Fruit fly (Drosophila melanogaster): ENCODE results near the gene t-Grip91.
A peak's percentile ranks its signal among the peaks of the same experiment; 100 is the strongest.

Gene t-Grip91

DNA sequence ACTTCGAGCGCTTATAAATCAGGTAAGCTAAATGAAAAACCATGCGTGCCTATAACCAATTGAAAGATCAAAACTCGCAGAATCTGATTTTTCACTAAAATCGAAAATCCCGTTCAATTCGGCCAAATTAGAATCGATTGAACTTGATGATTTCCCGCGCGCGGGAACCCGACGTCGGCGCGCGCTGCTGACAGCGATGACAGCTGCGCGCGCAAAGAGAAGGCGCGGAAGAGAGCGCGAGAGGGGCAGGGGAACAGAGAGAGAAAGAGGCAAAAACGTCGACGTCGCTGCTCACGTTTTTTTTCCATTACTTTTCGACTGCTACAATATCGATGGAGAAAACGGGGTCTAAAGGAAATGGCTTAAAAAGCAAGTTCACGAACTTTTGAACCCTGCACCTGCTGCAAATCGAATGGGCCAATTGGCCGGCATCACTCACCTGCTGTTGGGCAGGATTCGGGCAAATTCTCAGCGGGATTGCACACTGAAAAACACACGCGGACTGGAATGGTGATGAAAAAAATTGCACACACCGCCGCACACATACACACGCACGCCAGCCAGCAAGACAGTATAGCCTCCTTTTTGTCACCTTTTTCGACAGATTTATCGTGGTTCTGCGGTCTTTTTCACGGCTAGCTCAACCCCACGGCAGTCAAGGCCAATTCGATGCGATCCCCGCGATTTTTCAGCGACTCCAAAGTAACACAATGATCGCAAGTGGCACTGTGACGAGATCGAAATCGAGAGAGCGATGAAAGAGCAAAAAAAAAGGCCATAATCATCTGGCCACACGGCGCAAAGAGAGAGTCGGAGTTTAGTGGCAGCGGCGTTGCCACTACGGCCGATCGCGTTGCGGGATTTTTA, 36.3 kb upstream of the t-Grip91 start, which contains the start of gene CycE:
TSS of gene CycE (minus strand) at position 757 of the 867 bp plus-strand sequence.
- peak; percentile 72 for TF ChIP-seq fru (GFP tag; optimal IDR thresholded peaks at IDR 0.05)
- TF ChIP-seq Rel (GFP tag; optimal IDR thresholded peaks at IDR 0.05): no peak
- TF ChIP-seq Rel (tag; optimal IDR thresholded peaks at IDR 0.05): peak; percentile 0
- no peak for TF ChIP-seq lola (GFP tag; optimal IDR thresholded peaks at IDR 0.05)
- TF ChIP-seq Dif (GFP tag; optimal IDR thresholded peaks at IDR 0.05; ENCODE audit: partially characterized antibody): peak; percentile 30
- no peak for TF ChIP-seq rgr (GFP tag; optimal IDR thresholded peaks at IDR 0.05)
- no peak for TF ChIP-seq Hr78 (GFP tag; optimal IDR thresholded peaks at IDR 0.05)
- no peak for TF ChIP-seq dsf (GFP tag; optimal IDR thresholded peaks at IDR 0.05; ENCODE audit: borderline replicate concordance)

DNA sequence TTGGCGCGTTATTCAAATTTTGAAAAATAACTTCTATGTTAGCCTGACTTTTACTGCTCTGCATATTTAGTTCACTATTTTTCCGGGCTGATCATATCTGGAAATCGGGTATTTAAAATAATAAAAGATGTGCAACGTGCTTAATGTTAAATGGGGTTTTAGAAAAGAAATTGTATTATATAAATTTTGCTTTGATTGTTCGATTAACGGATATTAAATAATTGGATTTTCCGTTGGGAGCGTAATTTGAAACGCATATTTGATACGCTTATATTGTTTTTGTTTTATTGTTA, 35.7 kb upstream of the t-Grip91 start:
- TF ChIP-seq dmrt93B (GFP tag; optimal IDR thresholded peaks at IDR 0.05): no peak

DNA sequence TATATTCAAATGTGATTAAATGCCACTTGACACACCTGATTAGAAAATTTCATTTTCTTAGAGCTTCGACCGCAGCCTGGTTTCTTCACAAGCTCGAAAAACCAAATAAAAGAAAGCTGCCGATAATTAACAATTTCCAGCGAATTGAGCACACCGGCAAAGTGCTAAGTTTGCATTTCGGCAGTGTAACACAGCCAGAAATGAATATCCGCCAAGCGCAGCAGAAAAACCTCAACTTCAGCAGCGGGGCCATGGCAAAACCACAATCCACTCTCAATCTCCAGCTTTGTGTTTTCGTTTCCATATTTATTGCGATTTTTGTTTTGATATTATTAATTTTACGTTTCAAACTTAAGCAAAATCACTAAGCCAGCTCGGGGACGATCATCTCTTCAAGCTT, 34.6 kb upstream of the t-Grip91 start:
- TF ChIP-seq Hr83 (GFP tag; optimal IDR thresholded peaks at IDR 0.05; ENCODE audit: poor library complexity, severe bottlenecking) (no peak), Myc (optimal IDR thresholded peaks at IDR 0.05) (no peak), Sp1 (GFP tag; optimal IDR thresholded peaks at IDR 0.05) (no peak), h (GFP tag; optimal IDR thresholded peaks at IDR 0.05) (no peak), sv (GFP tag; optimal IDR thresholded peaks at IDR 0.05) (no peak), Dif (GFP tag; optimal IDR thresholded peaks at IDR 0.05; ENCODE audit: partially characterized antibody) (no peak), brk (GFP tag; optimal IDR thresholded peaks at IDR 0.05) (no peak), Jra (GFP tag; optimal IDR thresholded peaks at IDR 0.05) (no peak), lola (GFP tag; optimal IDR thresholded peaks at IDR 0.05) (no peak), Dfd (GFP tag; optimal IDR thresholded peaks at IDR 0.05) (no peak), woc (GFP tag; optimal IDR thresholded peaks at IDR 0.05) (no peak), CrebA (GFP tag; optimal IDR thresholded peaks at IDR 0.05; ENCODE audit: borderline replicate concordance) (no peak), Mio (GFP tag; optimal IDR thresholded peaks at IDR 0.05) (no peak), dl (GFP tag; optimal IDR thresholded peaks at IDR 0.05; ENCODE audit: insufficient read depth in 1 of 2, partially characterized antibody in 2 of 2) (no peak), OdsH (GFP tag; optimal IDR thresholded peaks at IDR 0.05) (no peak), HLH106 (tag; optimal IDR thresholded peaks at IDR 0.05) (no peak)

DNA sequence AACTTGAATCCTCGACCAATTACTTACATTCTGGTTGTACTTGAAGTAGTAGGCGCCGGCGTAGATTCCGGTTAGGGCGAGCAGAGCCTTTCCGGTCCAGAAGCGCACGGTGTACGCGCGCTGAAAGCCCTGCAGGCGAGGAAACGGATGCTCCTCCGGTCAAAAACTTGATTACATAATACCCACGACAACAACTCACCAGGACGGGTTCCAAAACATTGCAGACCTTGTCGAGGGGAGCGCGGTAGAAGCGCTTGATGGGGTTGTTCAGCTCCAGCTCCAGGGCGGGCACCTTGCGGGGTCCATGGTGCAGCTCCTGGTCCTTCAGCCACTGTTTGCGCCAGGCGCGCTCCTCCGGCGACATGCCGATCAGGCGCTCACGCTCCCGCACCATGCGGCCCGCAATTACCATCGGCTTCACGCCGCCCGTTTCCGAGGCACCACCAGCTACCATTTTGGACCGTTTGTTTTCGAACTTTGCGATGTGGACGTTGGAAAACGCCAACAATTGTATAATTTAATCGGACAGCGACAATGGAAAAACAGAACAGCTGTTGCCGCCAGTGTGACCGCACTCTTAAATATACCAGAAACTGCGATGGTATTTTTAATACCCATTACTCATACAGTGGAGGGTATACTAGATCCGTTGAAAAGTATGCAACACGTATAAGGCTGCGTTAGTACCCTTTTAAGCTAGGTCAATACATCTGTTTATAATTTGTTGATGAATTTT, 33.2 kb upstream of the t-Grip91 start, which contains the start of gene ND-B17:
TSS of gene ND-B17 (minus strand) at position 556 of the 736 bp plus-strand sequence.
- TF ChIP-seq jim (GFP tag; optimal IDR thresholded peaks at IDR 0.05) (no peak), h (GFP tag; optimal IDR thresholded peaks at IDR 0.05) (no peak), Rel (GFP tag; optimal IDR thresholded peaks at IDR 0.05) (no peak), Rel (tag; optimal IDR thresholded peaks at IDR 0.05) (no peak), sv (GFP tag; optimal IDR thresholded peaks at IDR 0.05) (peak; percentile 46), Hr83 (GFP tag; optimal IDR thresholded peaks at IDR 0.05; ENCODE audit: poor library complexity, severe bottlenecking) (no peak), Hr78 (GFP tag; optimal IDR thresholded peaks at IDR 0.05) (no peak), Jra (GFP tag; optimal IDR thresholded peaks at IDR 0.05) (no peak), foxo (GFP tag; optimal IDR thresholded peaks at IDR 0.05) (no peak), OdsH (GFP tag; optimal IDR thresholded peaks at IDR 0.05) (no peak), GATAd (GFP tag; optimal IDR thresholded peaks at IDR 0.05) (no peak), brk (GFP tag; optimal IDR thresholded peaks at IDR 0.05) (no peak), woc (GFP tag; optimal IDR thresholded peaks at IDR 0.05) (peak; percentile 36), ey (GFP tag; optimal IDR thresholded peaks at IDR 0.05) (peak; percentile 6), Abd-B (GFP tag; optimal IDR thresholded peaks at IDR 0.05) (no peak), HLH106 (tag; optimal IDR thresholded peaks at IDR 0.05) (no peak), tai (GFP tag; optimal IDR thresholded peaks at IDR 0.05) (no peak), dmrt93B (GFP tag; optimal IDR thresholded peaks at IDR 0.05) (no peak), CG32264 (GFP tag; optimal IDR thresholded peaks at IDR 0.05) (no peak), br (GFP tag; optimal IDR thresholded peaks at IDR 0.05) (no peak), rgr (GFP tag; optimal IDR thresholded peaks at IDR 0.05) (no peak), fru (GFP tag; optimal IDR thresholded peaks at IDR 0.05) (no peak), Mio (GFP tag; optimal IDR thresholded peaks at IDR 0.05) (no peak), N (GFP tag; optimal IDR thresholded peaks at IDR 0.05) (no peak), CrebA (GFP tag; optimal IDR thresholded peaks at IDR 0.05; ENCODE audit: borderline replicate concordance) (no peak), Hnf4 (GFP tag; optimal IDR thresholded peaks at IDR 0.05) (no peak), Myc (optimal IDR thresholded peaks at IDR 0.05) (peak; percentile 32), dsf (GFP tag; optimal IDR thresholded peaks at IDR 0.05; ENCODE audit: borderline replicate concordance) (no peak), Sp1 (GFP tag; optimal IDR thresholded peaks at IDR 0.05) (no peak), lola (GFP tag; optimal IDR thresholded peaks at IDR 0.05) (no peak), psq (GFP tag; optimal IDR thresholded peaks at IDR 0.05) (no peak)

Data from whole organism, wandering third instar larva.